Fruit fly (Drosophila melanogaster) Kc167 (cell line): ENCODE data around the gene CG15459.
"Not testable (repeated sequence)": the region's sequence is repeated elsewhere in the genome, so short reads cannot be mapped to it uniquely, and the experiment has no call there.

Source experiments
- Myc ChIP-seq: fragments of >200 bp; optimal IDR thresholded peaks from 2 replicates; lab custom pipeline; 2017; ENCODE audit warnings: missing external identifiers
- Sin3A ChIP-seq: fragments of >200 bp; optimal IDR thresholded peaks from 2 replicates; lab custom pipeline; 2018; ENCODE audit warnings: missing external identifiers
- h ChIP-seq: fragments of >200 bp; optimal IDR thresholded peaks from 3 replicates; lab custom pipeline; 2018; ENCODE audit warnings: missing external identifiers
- insv ChIP-seq: fragments of >200 bp; optimal IDR thresholded peaks from 3 replicates; lab custom pipeline; 2018; ENCODE audit warnings: missing external identifiers
- psq ChIP-seq: fragments of >200 bp; optimal IDR thresholded peaks from 2 replicates; lab custom pipeline; 2017; ENCODE audit warnings: missing external identifiers
- ttk ChIP-seq: sonication (Bioruptor generic); optimal IDR thresholded peaks from 2 replicates; lab custom pipeline; 2017; ENCODE audit warnings: missing external identifiers

The CG15459 gene

dm6 chrX:20413481-20413880 is at the start of gene CG15459:
TSS of gene CG15459 (minus strand) at chrX:20413581.
- TF ChIP-seq Myc (no peak), h (no peak), Sin3A (lab: Kevin White, UChicago) (no peak), ttk (lab: Kevin White, UChicago) (no peak), insv (lab: Kevin White, UChicago) (no peak), psq (lab: Kevin White, UChicago) (no peak)

- TF ChIP-seq Sin3A (lab: Kevin White, UChicago), result no peak
- TF ChIP-seq ttk (lab: Kevin White, UChicago), result no peak
- TF ChIP-seq Myc, result no peak
- no peak for TF ChIP-seq h
- TF ChIP-seq psq (lab: Kevin White, UChicago), result no peak
- no peak for TF ChIP-seq insv (lab: Kevin White, UChicago)
Measured at dm6 chrX:20448828-20449427, 35.5 kb upstream of the CG15459 start, which contains the start of gene tbc. TSS of gene tbc (plus strand) at chrX:20449331.

DNA sequence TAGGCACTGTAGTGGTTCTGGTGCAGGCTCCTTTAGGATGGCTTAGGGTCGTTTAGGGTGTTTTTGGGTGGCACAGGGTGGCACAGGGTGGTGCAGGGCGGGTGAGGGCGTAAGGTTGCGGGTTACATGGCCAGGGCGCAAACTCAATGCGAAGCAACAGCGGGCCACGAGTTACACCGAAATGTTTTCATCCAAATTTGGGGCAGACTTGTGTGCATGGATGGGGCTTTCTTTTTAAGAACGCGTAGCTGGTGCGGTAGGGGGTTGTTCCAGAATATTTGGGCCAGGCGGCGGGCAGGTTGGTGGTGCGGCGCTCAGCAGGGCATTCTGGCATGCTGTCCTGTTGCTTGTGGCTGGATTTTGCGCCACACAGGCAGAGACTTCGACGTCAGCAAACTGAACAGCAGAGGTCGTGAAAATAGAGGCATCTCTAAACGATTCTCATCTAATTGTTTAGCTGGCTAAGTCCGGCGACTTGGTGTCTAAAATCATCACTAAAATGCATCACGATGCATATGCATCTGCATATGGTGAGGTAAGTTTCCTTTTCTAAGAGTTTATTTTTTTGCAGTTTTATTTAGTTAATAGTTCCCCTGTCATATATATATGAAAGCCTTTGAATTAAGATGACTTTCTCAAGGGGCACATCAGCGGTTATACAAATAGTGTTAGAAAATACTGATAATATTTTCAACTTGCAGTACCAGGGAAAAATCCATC is 34.6 kb upstream of the CG15459 start:
- TF ChIP-seq Myc, result no peak
- no peak for TF ChIP-seq psq (lab: Kevin White, UChicago)
- TF ChIP-seq ttk (lab: Kevin White, UChicago), result no peak
- TF ChIP-seq h, result no peak
- TF ChIP-seq insv (lab: Kevin White, UChicago), result no peak

DNA sequence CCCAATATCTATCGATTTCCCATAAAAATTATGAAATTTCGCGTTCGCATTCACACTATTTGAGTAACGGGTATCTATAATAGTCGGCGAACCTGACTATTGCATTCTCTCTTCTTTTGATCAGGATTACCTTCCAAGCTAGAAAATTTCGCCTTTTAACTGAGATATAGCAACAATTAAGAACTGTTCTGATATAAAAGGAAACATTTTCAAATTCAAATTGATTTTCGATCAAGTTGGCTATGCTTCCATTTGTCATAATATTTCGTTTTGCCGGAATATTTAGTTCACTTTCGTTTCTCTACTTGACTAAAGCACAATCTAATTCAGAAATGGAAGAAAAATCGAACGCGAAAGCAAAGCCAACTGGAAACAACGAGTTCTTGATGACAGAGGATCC is 32.7 kb upstream of the CG15459 start, which contains the start of gene CG42578:
TSS of gene CG42578 (plus strand) at position 301 of the 400 bp plus-strand sequence.
- TF ChIP-seq ttk, psq, Sin3A (lab: Kevin White, UChicago): not testable (repeated sequence)

- TF ChIP-seq Myc (no peak), Sin3A (lab: Kevin White, UChicago) (no peak), h (no peak), insv (lab: Kevin White, UChicago) (no peak), ttk (lab: Kevin White, UChicago) (no peak), psq (lab: Kevin White, UChicago) (no peak)
Measured at dm6 chrX:20436866-20437265, 23.5 kb upstream of the CG15459 start.

dm6 chrX:20434534-20434933 is 21.2 kb upstream of the CG15459 start:
- TF ChIP-seq h (no peak), insv (lab: Kevin White, UChicago) (no peak), ttk (lab: Kevin White, UChicago) (no peak), Sin3A (lab: Kevin White, UChicago) (no peak), Myc (no peak), psq (lab: Kevin White, UChicago) (no peak)

DNA sequence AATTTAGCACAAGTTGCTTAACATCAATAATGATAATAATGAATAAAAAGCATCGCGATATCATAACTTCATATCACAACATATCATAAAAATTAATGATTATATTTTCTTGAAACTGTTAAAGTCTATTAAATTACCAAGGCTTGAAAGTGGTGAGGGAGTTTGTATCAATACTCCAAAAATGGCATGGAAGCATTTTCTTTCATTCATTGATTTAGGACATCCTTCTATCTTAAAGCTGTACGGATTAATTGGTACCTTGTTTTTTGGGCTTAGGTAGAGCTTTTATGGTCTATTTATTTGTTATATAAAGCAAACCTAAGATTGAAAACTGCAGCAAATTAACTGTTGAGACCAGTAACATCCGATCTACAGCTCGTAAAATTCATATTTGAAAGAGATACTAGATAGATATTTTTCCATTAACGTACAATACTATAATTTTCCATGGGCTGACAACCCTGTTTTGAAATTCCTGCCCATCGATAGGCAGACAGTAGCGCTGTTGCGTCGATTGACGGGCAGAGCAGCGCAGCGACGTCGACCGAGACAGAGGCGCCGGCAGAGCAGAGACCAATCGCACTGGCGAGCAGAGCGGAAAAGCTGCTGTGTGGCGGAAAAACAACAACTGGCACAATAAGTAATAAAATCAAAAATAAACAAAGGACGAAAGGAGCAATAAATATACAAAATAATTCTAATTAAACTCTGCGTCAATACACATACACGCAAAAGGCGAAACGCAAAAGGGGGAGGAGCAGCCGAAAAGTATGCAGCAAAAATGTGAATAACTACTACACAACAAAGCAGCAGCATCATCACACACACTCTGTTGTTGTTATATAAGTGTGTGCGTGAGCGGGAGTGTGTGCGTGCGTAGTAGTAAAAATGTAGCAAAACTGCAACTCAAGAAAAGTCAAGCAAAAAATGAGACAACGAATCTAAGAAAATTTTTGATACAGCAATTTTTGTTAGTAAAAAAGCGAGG is 20.3 kb upstream of the CG15459 start, which contains the start of gene CG1695:
TSS of gene CG1695 (plus strand) at position 606 of the 988 bp plus-strand sequence.
- TF ChIP-seq Myc (no peak), Sin3A (lab: Kevin White, UChicago) (no peak), h (no peak), insv (lab: Kevin White, UChicago) (no peak), psq (lab: Kevin White, UChicago) (no peak), ttk (lab: Kevin White, UChicago) (no peak)

DNA sequence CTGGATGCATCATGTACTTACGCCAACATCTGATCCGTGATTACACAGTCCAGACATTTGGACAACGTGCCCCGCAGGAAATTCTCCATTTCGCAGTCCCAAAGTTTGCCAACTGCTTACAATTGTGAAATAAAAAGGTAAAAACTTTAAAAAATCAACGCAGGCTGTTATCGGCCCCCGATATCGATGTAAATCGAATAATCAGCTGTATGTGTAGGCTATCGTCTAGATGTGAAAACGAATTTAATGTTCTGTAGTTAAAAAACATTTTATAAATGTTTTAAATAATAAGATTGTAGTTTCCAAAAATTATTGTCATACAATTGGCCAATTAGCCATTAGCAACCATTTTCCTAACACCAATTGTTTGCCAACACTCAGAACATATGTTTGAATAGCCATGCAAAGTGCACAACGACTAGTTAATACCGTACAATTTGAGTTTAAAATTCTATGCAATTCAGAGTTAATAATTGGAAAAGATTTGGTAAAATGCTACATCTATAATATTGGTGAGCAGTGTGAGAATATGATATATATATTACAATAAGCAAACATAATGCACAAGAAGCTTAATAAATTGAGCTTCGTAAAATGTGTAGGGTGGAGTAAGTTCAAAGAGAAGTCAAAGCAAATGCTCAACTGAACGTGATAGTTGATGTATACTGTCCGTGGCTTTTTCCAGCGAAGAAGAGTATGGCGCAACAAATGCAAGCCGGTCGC is 16.3 kb upstream of the CG15459 start, which contains the start of the genes CG11710 and mal:
TSS of gene CG11710 (minus strand) at position 192 of the 723 bp plus-strand sequence.
TSS of gene mal (plus strand) at position 194 of the 723 bp plus-strand sequence.
- TF ChIP-seq Sin3A (lab: Kevin White, UChicago), result no peak
- no peak for TF ChIP-seq ttk (lab: Kevin White, UChicago)
- TF ChIP-seq psq (lab: Kevin White, UChicago), result no peak
- TF ChIP-seq h, result no peak
- no peak for TF ChIP-seq insv (lab: Kevin White, UChicago)
- no peak for TF ChIP-seq Myc

- TF ChIP-seq h (no peak), psq (lab: Kevin White, UChicago) (no peak), ttk (lab: Kevin White, UChicago) (no peak), insv (lab: Kevin White, UChicago) (no peak), Sin3A (lab: Kevin White, UChicago) (no peak), Myc (no peak)
Measured at dm6 chrX:20426818-20427217, 13.4 kb upstream of the CG15459 start, which contains the start of gene CG15456. TSS of gene CG15456 (minus strand) at chrX:20427042.

DNA sequence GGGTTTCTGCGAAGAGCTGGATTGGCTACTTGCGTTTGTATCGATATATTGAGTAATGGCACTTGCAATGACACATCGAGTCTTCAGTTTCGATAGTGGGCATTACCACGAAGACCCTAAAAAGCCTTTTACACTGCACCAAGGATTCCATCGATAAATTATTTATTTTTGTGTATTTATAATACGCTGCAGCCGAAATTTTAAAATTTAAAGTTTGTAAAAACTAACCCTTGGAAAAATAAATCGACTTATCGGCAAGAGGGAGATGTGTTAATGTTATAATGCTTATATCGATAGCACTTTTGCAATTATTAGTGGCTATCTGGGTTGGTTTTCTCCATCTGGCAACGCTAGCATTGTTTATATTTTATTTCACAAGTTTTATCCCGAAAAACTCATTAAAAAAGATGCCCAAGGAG is 10.4 kb upstream of the CG15459 start, which contains the start of the genes Pp4-19C and cactin:
TSS of gene Pp4-19C (minus strand) at position 256 of the 419 bp plus-strand sequence.
TSS of gene cactin (plus strand) at position 323 of the 419 bp plus-strand sequence.
- TF ChIP-seq ttk (lab: Kevin White, UChicago) (no peak), Sin3A (lab: Kevin White, UChicago) (no peak), Myc (no peak), psq (lab: Kevin White, UChicago) (no peak), h (no peak), insv (lab: Kevin White, UChicago) (no peak)
